Fruit fly (Drosophila melanogaster): Measurements from ENCODE around the gene CG15210.
A peak's percentile ranks its signal among the peaks of the same experiment; 100 is the strongest.

The CG15210 gene

DNA sequence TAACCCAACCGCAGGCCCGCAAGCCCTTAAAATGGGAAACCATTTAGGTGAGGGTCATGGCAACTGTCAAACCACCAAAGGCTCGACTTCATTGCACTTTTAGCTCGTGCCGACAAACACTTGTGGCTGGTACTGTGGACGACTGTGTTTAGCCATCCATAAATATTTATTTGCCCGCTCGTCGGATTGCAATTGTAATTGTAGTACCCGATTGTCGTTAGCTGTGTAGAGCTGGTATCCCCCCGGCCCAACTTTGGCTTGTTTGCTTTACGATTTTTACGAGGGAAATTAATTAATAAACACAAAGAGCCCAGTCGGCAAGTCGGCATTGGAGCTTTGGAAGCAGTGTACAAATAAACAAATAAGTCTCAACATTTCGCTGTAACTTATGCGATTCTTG is 6.2 kb downstream of the CG15210 start:
- TF ChIP-seq Gug (GFP tag; IDR thresholded peaks at IDR 0.05) (no peak), dsx (GFP tag; optimal IDR thresholded peaks at IDR 0.05; ENCODE audit: poor library complexity, severe bottlenecking) (no peak), CG9139 (GFP tag; optimal IDR thresholded peaks at IDR 0.05) (no peak), Sox14 (GFP tag; optimal IDR thresholded peaks at IDR 0.05) (no peak), net (GFP tag; optimal IDR thresholded peaks at IDR 0.05) (no peak), ss (GFP tag; optimal IDR thresholded peaks at IDR 0.05) (no peak), Ets21C (GFP tag; optimal IDR thresholded peaks at IDR 0.05) (no peak), spab (GFP tag; optimal IDR thresholded peaks at IDR 0.05) (no peak), CG10631 (GFP tag; optimal IDR thresholded peaks at IDR 0.05) (no peak), CG6792 (GFP tag; optimal IDR thresholded peaks at IDR 0.05) (no peak)

DNA sequence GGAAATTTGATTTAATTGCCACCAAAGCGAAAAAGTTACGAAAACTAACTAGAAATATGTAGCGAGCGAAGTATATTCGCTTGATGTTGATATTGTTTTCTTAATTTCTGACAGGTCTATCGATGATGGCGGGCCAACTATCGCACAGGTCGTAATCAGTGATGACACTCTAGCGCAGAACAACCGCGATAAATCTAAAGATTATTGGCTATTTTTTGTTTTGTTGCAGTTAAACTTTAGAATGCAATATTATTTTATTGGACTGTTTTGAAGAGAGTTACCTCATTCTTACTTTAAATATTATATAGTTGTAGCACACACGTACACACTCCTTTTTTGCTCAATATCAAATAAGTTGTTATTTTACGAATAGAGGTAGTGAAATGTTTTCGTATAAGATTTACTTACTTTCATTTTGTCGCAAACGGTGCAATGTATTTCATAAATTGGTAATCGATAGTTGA is 8.0 kb downstream of the CG15210 start, which contains the start of gene sbr:
TSS of gene sbr (minus strand) at position 121 of the 464 bp plus-strand sequence.
- no peak for TF ChIP-seq Lpt (GFP tag; optimal IDR thresholded peaks at IDR 0.05)
- no peak for TF ChIP-seq CG1621 (tag; optimal IDR thresholded peaks at IDR 0.05)
- no peak for TF ChIP-seq vri (GFP tag; optimal IDR thresholded peaks at IDR 0.05)
- peak; percentile 43 for TF ChIP-seq esn (GFP tag; optimal IDR thresholded peaks at IDR 0.05)
- no peak for TF ChIP-seq CG7368 (GFP tag; optimal IDR thresholded peaks at IDR 0.05)
- TF ChIP-seq Ets21C (GFP tag; optimal IDR thresholded peaks at IDR 0.05): peak; percentile 37
- peak; percentile 34 for TF ChIP-seq lz (GFP tag; optimal IDR thresholded peaks at IDR 0.05)
- peak; percentile 38 for TF ChIP-seq topi (GFP tag; optimal IDR thresholded peaks at IDR 0.05)
- no peak for TF ChIP-seq dsx (GFP tag; optimal IDR thresholded peaks at IDR 0.05; ENCODE audit: poor library complexity, severe bottlenecking)
- peak; percentile 44 for TF ChIP-seq Sox14 (GFP tag; optimal IDR thresholded peaks at IDR 0.05)
- peak; percentile 24 for TF ChIP-seq CG3032 (tag; optimal IDR thresholded peaks at IDR 0.05)
- peak; percentile 1 for TF ChIP-seq Smox (GFP tag; optimal IDR thresholded peaks at IDR 0.05)
- no peak for TF ChIP-seq CG6276 (GFP tag; optimal IDR thresholded peaks at IDR 0.05)
- TF ChIP-seq Hr39 (GFP tag; optimal IDR thresholded peaks at IDR 0.05): peak; percentile 37
- TF ChIP-seq CG10631 (GFP tag; optimal IDR thresholded peaks at IDR 0.05): no peak
- TF ChIP-seq achi (GFP tag; optimal IDR thresholded peaks at IDR 0.05): peak; percentile 43
- peak; percentile 35 for TF ChIP-seq cyc (GFP tag; optimal IDR thresholded peaks at IDR 0.05)
- TF ChIP-seq salr (GFP tag; optimal IDR thresholded peaks at IDR 0.05): no peak
- TF ChIP-seq svp (GFP tag): no peak
- no peak for TF ChIP-seq CG6163 (GFP tag; IDR thresholded peaks at IDR 0.05)
- peak; percentile 29 for TF ChIP-seq CG31627 (GFP tag; optimal IDR thresholded peaks at IDR 0.05)
- no peak for TF ChIP-seq CG11294 (GFP tag; IDR thresholded peaks at IDR 0.05)

DNA sequence GAGAGGGAATG is 8.2 kb downstream of the CG15210 start, which contains the start of gene Pgls:
TSS of gene Pgls (plus strand) at position 3 of the 11 bp plus-strand sequence.
- TF ChIP-seq Eip93F (GFP tag; optimal IDR thresholded peaks at IDR 0.05) (no peak), CG6163 (GFP tag; IDR thresholded peaks at IDR 0.05) (no peak), Ets96B (tag; optimal IDR thresholded peaks at IDR 0.05) (no peak), CG6808 (GFP tag; optimal IDR thresholded peaks at IDR 0.05) (no peak), CG32006 (GFP tag; optimal IDR thresholded peaks at IDR 0.05) (no peak), salr (GFP tag; optimal IDR thresholded peaks at IDR 0.05) (no peak), OdsH (GFP tag; optimal IDR thresholded peaks at IDR 0.05) (no peak)

DNA sequence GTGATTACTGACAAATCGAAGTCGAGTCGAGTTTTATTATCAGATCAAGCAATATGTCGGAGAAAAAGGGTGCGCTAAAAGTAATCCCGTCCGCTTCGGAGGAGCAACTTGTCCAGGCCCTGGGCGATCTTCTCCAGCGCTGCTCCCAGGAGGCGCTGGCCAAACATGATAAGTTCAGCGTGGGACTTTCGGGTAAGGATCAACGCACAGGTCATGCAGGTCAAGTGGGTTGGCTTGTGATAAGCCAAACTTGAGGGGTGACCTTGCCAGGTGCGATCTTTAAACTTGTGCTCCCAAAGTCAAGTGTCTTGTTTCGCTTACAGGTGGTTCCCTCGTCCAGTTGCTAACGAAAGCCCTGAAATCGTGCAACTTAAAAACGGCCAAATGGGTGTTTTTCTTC is 8.4 kb downstream of the CG15210 start:
- TF ChIP-seq svp (GFP tag) (peak; percentile 94), Eip78C (GFP tag) (peak; percentile 24), CG6854 (GFP tag; optimal IDR thresholded peaks at IDR 0.05) (no peak)

DNA sequence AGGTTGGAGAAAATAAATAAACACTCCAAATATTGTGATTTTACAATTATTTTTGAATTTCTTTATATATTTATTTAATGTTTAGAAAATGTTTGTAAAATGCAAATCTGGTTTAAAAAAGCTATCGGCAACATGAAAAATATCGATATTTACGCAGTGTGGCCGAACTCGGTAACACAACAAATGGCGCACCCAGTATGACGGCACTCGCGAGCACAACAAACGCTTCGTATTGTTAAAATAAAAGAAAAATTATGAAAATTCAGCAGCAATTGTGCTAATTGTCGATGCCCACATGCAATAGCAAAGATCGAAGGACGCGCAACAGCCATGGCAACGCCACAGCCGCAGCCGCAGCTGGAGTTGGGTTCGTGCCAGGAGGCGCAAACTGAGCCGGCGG is 9.5 kb downstream of the CG15210 start, which contains the start of gene CG2202:
TSS of gene CG2202 (plus strand) at position 193 of the 400 bp plus-strand sequence.
- TF ChIP-seq CG11294 (GFP tag; IDR thresholded peaks at IDR 0.05): no peak
- peak; percentile 12 for TF ChIP-seq Sox14 (GFP tag; optimal IDR thresholded peaks at IDR 0.05)
- TF ChIP-seq Smox (GFP tag; optimal IDR thresholded peaks at IDR 0.05): no peak
- no peak for TF ChIP-seq CG10631 (GFP tag; optimal IDR thresholded peaks at IDR 0.05)
- TF ChIP-seq CG6163 (GFP tag; IDR thresholded peaks at IDR 0.05): no peak
- TF ChIP-seq dsx (GFP tag; optimal IDR thresholded peaks at IDR 0.05; ENCODE audit: poor library complexity, severe bottlenecking): no peak
- TF ChIP-seq Hr38 (GFP tag; optimal IDR thresholded peaks at IDR 0.05): no peak
- no peak for TF ChIP-seq CG8119 (GFP tag; IDR thresholded peaks at IDR 0.05)
- TF ChIP-seq OdsH (GFP tag; optimal IDR thresholded peaks at IDR 0.05): no peak
